Fruit fly (Drosophila melanogaster): ENCODE data around the gene Neurl4.
A peak's percentile ranks its signal among the peaks of the same experiment; 100 is the strongest.

The Neurl4 gene

DNA sequence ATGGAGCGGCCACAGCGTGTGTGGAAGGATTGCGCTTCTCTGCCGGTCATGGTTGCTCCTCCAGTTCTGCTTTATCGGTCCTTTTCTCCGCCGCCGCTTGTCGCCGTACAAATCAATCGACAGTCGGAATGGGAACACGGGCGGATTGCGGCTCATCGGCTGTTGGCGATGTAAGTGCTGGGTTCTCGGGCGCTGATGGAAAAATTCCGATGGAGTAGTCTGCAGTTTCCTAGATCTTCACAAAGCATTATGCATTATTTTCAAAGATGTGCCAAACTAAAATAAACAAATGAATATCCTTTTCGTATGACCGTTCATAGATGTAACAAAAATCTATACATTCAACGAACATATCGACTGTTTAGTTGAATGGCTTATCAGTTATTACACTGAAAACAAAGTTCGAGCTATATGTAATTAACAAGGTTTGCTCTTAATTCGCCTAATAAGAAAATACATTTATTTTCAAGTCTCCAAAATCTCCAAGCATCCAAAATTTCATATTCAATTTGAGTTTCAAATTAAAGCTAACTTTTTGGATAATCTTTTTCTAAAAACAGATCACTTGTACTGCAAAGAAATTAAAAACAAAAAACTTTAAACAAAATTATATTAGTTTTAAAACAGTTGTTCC, at the start of gene Neurl4:
Neurl4 (minus strand) TSS at position 273 of the 634 bp plus-strand sequence.
- TF ChIP-seq CTCF (optimal IDR thresholded peaks at IDR 0.05) (no peak), CG8478 (optimal IDR thresholded peaks at IDR 0.05) (no peak)

dm6 chr3L:14097941-14098545, 48.4 kb upstream of the Neurl4 start, which contains the start of gene Fbp1:
TSS of gene Fbp1 (minus strand) at chr3L:14098053.
- no peak for TF ChIP-seq CG8478 (optimal IDR thresholded peaks at IDR 0.05)
- TF ChIP-seq CTCF (optimal IDR thresholded peaks at IDR 0.05) = no peak

- TF ChIP-seq CTCF (optimal IDR thresholded peaks at IDR 0.05) (no peak), CG8478 (optimal IDR thresholded peaks at IDR 0.05) (no peak)
Measured at dm6 chr3L:14089516-14089915, 39.8 kb upstream of the Neurl4 start.

dm6 chr3L:14089010-14089409, 39.3 kb upstream of the Neurl4 start:
- TF ChIP-seq CG8478 (optimal IDR thresholded peaks at IDR 0.05) (no peak), CTCF (optimal IDR thresholded peaks at IDR 0.05) (no peak)

- no peak for TF ChIP-seq CG8478 (optimal IDR thresholded peaks at IDR 0.05)
- no peak for TF ChIP-seq CTCF (optimal IDR thresholded peaks at IDR 0.05)
Measured at dm6 chr3L:14086225-14086624, 36.5 kb upstream of the Neurl4 start.

DNA sequence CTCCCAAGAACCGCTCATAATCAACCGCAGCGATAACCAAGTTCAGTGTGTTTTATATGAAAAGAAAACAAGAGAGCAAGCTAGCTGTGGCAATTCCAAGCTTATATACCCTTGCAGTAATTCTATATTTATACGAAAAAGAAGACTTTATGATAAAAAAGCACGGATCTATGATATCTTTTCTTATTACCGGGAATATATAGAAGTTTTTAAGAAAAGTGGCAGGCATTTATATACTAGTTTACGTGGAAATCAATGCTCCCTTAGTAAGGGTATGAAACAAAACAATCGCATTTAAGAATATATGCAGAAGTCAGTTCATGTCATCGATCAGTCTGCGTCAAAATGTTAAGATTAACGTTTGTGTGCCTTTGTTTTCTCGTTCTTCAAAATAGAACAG, 33.6 kb upstream of the Neurl4 start, which contains the start of gene CG8100:
CG8100 (plus strand) TSS at position 333 of the 400 bp plus-strand sequence.
- TF ChIP-seq CTCF (optimal IDR thresholded peaks at IDR 0.05) (no peak), CG8478 (optimal IDR thresholded peaks at IDR 0.05) (no peak)

dm6 chr3L:14079224-14079623, 29.5 kb upstream of the Neurl4 start:
- no peak for TF ChIP-seq CG8478 (optimal IDR thresholded peaks at IDR 0.05)
- TF ChIP-seq CTCF (optimal IDR thresholded peaks at IDR 0.05) = no peak

dm6 chr3L:14078227-14078626, 28.5 kb upstream of the Neurl4 start:
- TF ChIP-seq CTCF (optimal IDR thresholded peaks at IDR 0.05) = no peak
- no peak for TF ChIP-seq CG8478 (optimal IDR thresholded peaks at IDR 0.05)

dm6 chr3L:14076559-14076958, 26.9 kb upstream of the Neurl4 start:
- no peak for TF ChIP-seq CTCF (optimal IDR thresholded peaks at IDR 0.05)

- no peak for TF ChIP-seq CG8478 (optimal IDR thresholded peaks at IDR 0.05)
- TF ChIP-seq CTCF (optimal IDR thresholded peaks at IDR 0.05) = no peak
Measured at dm6 chr3L:14075472-14075871, 25.8 kb upstream of the Neurl4 start, which contains the start of gene btl. TSS of gene btl (plus strand) at chr3L:14075772.

dm6 chr3L:14071621-14072020, 21.9 kb upstream of the Neurl4 start, which contains the start of gene Pex1:
TSS of gene Pex1 (plus strand) at chr3L:14071892.
- no peak for TF ChIP-seq CG8478 (optimal IDR thresholded peaks at IDR 0.05)
- TF ChIP-seq CTCF (optimal IDR thresholded peaks at IDR 0.05) = peak in 1 of 2 experiments; percentile 17

DNA sequence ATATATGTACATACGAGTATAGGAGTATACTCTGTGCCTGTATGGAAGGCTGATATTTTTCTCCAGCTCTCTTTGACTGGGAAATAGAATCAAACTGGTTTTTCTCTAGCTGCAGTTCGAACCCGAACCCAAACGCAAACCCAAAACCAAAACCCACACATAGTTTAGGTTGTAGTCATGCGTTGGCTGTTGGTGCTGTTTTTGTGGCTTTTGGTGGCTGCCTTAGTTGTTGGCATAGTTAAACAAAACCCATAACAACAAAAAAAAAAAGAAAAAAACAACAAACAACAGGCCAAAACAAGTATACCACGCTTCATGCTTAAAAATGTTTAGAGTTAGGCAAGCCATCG, 14.3 kb upstream of the Neurl4 start:
- no peak for TF ChIP-seq CTCF (optimal IDR thresholded peaks at IDR 0.05)
- TF ChIP-seq CG8478 (optimal IDR thresholded peaks at IDR 0.05) = no peak

dm6 chr3L:14063241-14064064, 13.8 kb upstream of the Neurl4 start:
- TF ChIP-seq CG8478 (optimal IDR thresholded peaks at IDR 0.05) (no peak), CTCF (optimal IDR thresholded peaks at IDR 0.05) (no peak)

DNA sequence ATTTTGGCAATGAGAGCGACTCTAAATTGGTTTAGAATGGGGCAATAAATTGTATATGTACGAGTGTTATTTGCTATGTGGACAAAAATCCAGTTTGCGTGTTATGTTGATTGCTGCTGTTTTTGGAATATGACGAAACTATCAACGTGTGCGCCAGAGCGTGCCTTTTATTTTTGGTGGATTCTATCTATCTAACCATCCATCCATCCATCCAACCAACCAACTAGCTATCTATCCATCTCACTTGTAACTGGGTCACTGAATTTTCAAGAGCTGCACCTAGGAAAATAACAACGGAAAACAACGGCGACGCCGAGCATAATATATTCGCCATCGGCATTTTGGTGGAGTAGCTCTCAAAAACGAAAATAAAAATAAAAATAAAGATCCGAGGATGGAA, 13.0 kb upstream of the Neurl4 start:
- TF ChIP-seq CG8478 (optimal IDR thresholded peaks at IDR 0.05) = no peak
- TF ChIP-seq CTCF (optimal IDR thresholded peaks at IDR 0.05) = no peak

DNA sequence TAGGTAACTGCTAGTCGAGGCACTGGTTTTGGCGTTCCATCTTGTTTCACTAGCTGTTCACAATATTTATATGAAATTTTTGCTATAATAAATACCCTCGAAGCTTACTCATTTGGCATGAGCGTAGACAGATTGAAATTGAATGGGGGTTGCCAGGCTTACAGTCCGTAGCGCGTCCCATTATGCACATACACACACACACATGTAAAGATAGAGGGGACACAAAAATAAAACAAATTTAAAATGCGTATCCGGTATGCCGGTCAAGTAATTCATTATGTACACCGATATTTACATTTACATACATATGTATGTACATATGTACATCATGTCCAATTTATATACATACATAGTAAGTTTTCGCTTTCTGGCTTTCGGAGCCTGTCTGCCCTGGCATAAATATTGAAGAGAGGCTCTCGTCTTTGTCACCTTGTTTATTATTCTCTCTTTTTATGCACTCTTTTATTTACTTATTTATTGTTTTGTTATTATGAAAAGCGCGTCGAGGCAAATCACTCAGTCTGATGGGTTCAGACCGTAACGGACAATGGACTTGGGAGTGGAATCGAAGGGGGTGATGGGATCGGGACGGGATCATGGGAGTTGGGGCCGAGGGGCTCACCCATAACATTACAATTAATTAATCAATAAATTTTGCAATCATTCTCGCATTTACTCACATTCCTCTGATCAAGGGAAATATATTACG, 9.7 kb upstream of the Neurl4 start:
- TF ChIP-seq CTCF (optimal IDR thresholded peaks at IDR 0.05) (no peak), CG8478 (optimal IDR thresholded peaks at IDR 0.05) (no peak)

All from S2 (cell line).